Worm (Caenorhabditis elegans) whole organism, L3 larva: ENCODE data around the gene asm-1.

Experiments
- ceh-28 ChIP-seq: fragments of 150-350 bp; optimal IDR thresholded peaks from 2 replicates; lab custom pipeline; 2014; ENCODE audit warnings: missing biosample characterization, missing genetic modification reagents, missing genetic modification characterization
- ceh-9 ChIP-seq: sonication (generic microtip); optimal IDR thresholded peaks from 2 replicates; lab custom pipeline; 2018; ENCODE audit warnings: missing biosample characterization, missing genetic modification characterization
- egl-27 ChIP-seq: sonication (generic microtip); optimal IDR thresholded peaks from 4 replicates; lab custom pipeline; 2017; ENCODE audit warnings: missing biosample characterization, missing genetic modification reagents, missing genetic modification characterization
- elt-2 ChIP-seq: sonication (generic microtip); optimal IDR thresholded peaks from 2 replicates; lab custom pipeline; 2016; ENCODE audit warnings: missing genetic modification reagents, mild to moderate bottlenecking, missing genetic modification characterization, missing compliant biosample characterization
- fos-1 ChIP-seq: fragments of 150-350 bp; optimal IDR thresholded peaks from 2 replicates; lab custom pipeline; 2014; ENCODE audit warnings: missing biosample characterization, missing genetic modification characterization
- lin-39 ChIP-seq: fragments of 150-350 bp; optimal IDR thresholded peaks from 2 replicates; lab custom pipeline; 2018; ENCODE audit warnings: missing biosample characterization, missing genetic modification reagents, missing genetic modification characterization
- mml-1 ChIP-seq: fragments of 150-350 bp; sonication (generic microtip); optimal IDR thresholded peaks from 3 replicates; lab custom pipeline; 2014; ENCODE audit warnings: missing biosample characterization, missing genetic modification characterization
- nhr-23 ChIP-seq: fragments of 150-350 bp; optimal IDR thresholded peaks from 2 replicates; lab custom pipeline; 2014; ENCODE audit warnings: missing biosample characterization, missing genetic modification reagents, missing genetic modification characterization
- nhr-25 ChIP-seq: sonication (generic microtip); optimal IDR thresholded peaks from 2 replicates; lab custom pipeline; 2017; ENCODE audit warnings: missing biosample characterization, missing genetic modification characterization
- nhr-28 ChIP-seq: fragments of 150-350 bp; optimal IDR thresholded peaks from 2 replicates; lab custom pipeline; 2014; ENCODE audit warnings: missing biosample characterization, missing genetic modification characterization
- nhr-76 ChIP-seq: fragments of 150-350 bp; sonication (generic microtip); optimal IDR thresholded peaks from 5 replicates; lab custom pipeline; 2014; ENCODE audit warnings: missing biosample characterization, missing genetic modification characterization
- pqm-1 ChIP-seq: fragments of 150-350 bp; optimal IDR thresholded peaks from 2 replicates; lab custom pipeline; 2017; ENCODE audit warnings: missing biosample characterization, missing genetic modification characterization, inconsistent platforms

Gene asm-1

ce11 chrII:6955084-6955697 lies 45.3 kb downstream of the asm-1 start:
- TF ChIP-seq egl-27 (tag; lab: Kevin White, UChicago) (no peak), ceh-9 (tag; lab: Kevin White, UChicago) (no peak), lin-39 (tag; lab: Kevin White, UChicago) (no peak), nhr-25 (no peak), elt-2 (tag; lab: Kevin White, UChicago) (peak; percentile 42)

ce11 chrII:6958136-6958535 lies 48.3 kb downstream of the asm-1 start:
- TF ChIP-seq mml-1 (tag; lab: Kevin White, UChicago) = no peak
- TF ChIP-seq nhr-76 = no peak
- no peak for TF ChIP-seq lin-39 (tag; lab: Kevin White, UChicago)
- no peak for TF ChIP-seq ceh-28 (tag; lab: Kevin White, UChicago)
- TF ChIP-seq pqm-1 (tag; lab: Kevin White, UChicago) = no peak
- TF ChIP-seq fos-1 (tag; lab: Kevin White, UChicago) = no peak
- no peak for TF ChIP-seq nhr-28 (tag; lab: Kevin White, UChicago)
- no peak for TF ChIP-seq nhr-23
